Fruit fly (Drosophila melanogaster): Measurements from ENCODE around the gene GATAe.

GATAe gene

DNA sequence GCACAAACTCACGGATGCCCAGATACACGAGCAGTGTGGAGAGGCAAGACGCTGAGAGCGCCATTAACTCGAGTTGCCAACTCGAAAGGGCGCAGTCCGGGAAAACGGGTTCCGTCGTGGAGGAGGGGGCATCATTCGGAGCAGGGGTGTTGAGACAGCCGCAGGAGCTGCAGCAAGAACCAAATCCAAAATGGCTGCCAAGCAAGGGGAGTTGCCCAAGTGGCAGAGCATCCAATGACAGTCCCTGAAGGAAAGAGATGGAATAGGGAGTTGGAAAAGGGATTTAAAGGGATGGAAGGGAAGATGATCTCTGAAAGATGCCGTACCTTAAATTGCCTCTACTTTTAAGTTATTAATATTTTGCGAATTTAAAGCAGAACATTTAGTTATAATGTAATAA is 29.1 kb downstream of the GATAe start:
- TF ChIP-seq sv (GFP tag; optimal IDR thresholded peaks at IDR 0.05) (no peak), br (GFP tag; optimal IDR thresholded peaks at IDR 0.05) (no peak), Hr83 (GFP tag; optimal IDR thresholded peaks at IDR 0.05; ENCODE audit: poor library complexity, severe bottlenecking) (no peak), Vsx2 (GFP tag; optimal IDR thresholded peaks at IDR 0.05; ENCODE audit: partially characterized antibody) (peak; percentile 63), Rel (GFP tag; optimal IDR thresholded peaks at IDR 0.05) (no peak), Rel (tag; optimal IDR thresholded peaks at IDR 0.05) (no peak), N (GFP tag; optimal IDR thresholded peaks at IDR 0.05) (no peak), OdsH (GFP tag; optimal IDR thresholded peaks at IDR 0.05) (no peak), HLH106 (tag; optimal IDR thresholded peaks at IDR 0.05) (no peak), woc (GFP tag; optimal IDR thresholded peaks at IDR 0.05) (no peak), psq (GFP tag; optimal IDR thresholded peaks at IDR 0.05) (no peak), Dif (GFP tag; optimal IDR thresholded peaks at IDR 0.05; ENCODE audit: partially characterized antibody) (peak; percentile 76), Sp1 (GFP tag; optimal IDR thresholded peaks at IDR 0.05) (no peak), foxo (GFP tag; optimal IDR thresholded peaks at IDR 0.05) (no peak), Abd-B (GFP tag; optimal IDR thresholded peaks at IDR 0.05) (no peak), CG9705 (GFP tag; optimal IDR thresholded peaks at IDR 0.05) (no peak), dmrt93B (GFP tag; optimal IDR thresholded peaks at IDR 0.05) (no peak), h (GFP tag; optimal IDR thresholded peaks at IDR 0.05) (no peak)

DNA sequence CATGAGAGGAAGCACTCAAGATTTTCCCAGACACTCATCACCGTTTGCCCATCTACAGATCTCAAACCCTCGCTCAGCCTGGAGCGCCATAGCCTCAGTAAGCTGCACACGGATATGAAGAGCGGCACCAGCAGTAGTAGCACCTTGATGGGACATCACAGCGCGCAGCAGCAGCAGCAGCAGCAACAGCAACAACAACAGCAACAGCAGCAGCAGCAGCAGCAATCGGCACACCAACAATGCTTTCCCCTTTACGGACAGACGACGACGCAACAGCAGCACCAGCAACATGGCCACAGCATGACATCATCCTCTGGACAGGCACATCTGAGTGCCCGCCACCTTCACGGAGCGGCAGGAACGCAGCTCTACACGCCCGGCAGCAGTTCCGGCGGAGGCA is 30.7 kb downstream of the GATAe start:
- TF ChIP-seq Dfd (GFP tag; optimal IDR thresholded peaks at IDR 0.05) (peak; percentile 95), usp (GFP tag; optimal IDR thresholded peaks at IDR 0.05) (no peak)

DNA sequence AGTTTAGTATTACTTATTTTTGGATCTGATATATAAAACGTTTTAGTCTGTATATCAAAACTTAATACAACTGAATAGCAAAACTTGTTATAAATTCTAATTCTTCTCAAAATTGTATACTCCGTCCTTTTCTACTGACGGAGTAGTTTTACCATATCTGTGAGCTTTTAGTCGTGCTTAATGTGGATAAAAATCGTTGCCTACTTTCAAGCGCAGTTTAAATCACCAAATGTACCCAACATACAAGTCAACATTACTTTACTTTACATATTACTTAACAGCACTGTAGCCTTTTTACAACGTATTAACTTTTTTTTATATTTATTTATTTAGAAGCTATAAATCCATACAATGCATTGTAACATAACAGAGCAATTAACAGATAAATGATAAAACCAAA is 32.0 kb downstream of the GATAe start:
- TF ChIP-seq fru (GFP tag; optimal IDR thresholded peaks at IDR 0.05) = peak; percentile 4
- no peak for TF ChIP-seq sv (GFP tag; optimal IDR thresholded peaks at IDR 0.05)
- peak; percentile 26 to 67 for TF ChIP-seq dl (GFP tag; optimal IDR thresholded peaks at IDR 0.05; ENCODE audit: insufficient read depth in 1 of 2, partially characterized antibody in 2 of 2)
- TF ChIP-seq Myc (optimal IDR thresholded peaks at IDR 0.05) = peak; percentile 72
- TF ChIP-seq Vsx2 (GFP tag; optimal IDR thresholded peaks at IDR 0.05; ENCODE audit: partially characterized antibody) = peak; percentile 78
- TF ChIP-seq Dif (GFP tag; optimal IDR thresholded peaks at IDR 0.05; ENCODE audit: partially characterized antibody) = peak; percentile 93
- no peak for TF ChIP-seq Hr78 (GFP tag; optimal IDR thresholded peaks at IDR 0.05)

DNA sequence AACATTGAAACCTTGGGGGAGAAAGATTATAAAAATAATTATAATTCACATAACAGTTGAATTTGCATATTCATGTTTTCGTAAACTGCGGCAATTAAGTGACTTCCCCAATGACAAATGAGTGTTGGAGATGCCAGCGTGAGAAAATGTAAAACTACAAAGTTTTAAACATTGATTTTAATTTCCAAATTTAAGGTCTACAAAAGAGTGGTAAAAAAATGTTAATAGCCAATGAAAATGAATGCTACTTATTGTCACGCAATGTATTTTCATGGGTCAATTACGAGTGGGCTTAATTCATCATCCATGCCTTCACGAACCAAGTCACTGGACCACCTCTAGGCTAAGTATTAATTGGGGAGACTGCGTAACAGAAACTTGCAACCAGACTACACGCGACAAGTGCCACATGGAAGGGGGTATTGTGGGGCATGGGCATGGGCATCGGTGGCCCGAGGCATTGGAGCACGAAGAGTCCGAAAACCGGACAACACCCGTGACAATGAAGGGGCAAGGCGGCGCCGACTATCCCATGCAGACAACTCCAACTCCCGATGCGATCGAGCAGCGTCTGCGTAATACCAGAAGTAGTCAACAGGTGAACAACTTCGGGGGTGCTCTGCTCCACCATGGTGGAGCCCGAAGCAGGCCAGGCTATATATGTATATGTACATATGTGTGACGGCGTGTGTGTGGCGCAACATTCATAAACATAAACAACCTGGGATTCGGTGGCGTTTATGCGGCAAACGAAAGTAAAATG is 33.4 kb downstream of the GATAe start:
- TF ChIP-seq rgr (GFP tag; optimal IDR thresholded peaks at IDR 0.05) (no peak), dl (GFP tag; optimal IDR thresholded peaks at IDR 0.05; ENCODE audit: insufficient read depth in 1 of 2, partially characterized antibody in 2 of 2) (no peak), lola (GFP tag; optimal IDR thresholded peaks at IDR 0.05) (no peak), brk (GFP tag; optimal IDR thresholded peaks at IDR 0.05) (no peak), foxo (GFP tag; optimal IDR thresholded peaks at IDR 0.05) (peak in 1 of 2 experiments; percentile 12), Vsx2 (GFP tag; optimal IDR thresholded peaks at IDR 0.05; ENCODE audit: partially characterized antibody) (no peak), HLH106 (tag; optimal IDR thresholded peaks at IDR 0.05) (peak; percentile 10), woc (GFP tag; optimal IDR thresholded peaks at IDR 0.05) (no peak), ey (GFP tag; optimal IDR thresholded peaks at IDR 0.05) (no peak)

DNA sequence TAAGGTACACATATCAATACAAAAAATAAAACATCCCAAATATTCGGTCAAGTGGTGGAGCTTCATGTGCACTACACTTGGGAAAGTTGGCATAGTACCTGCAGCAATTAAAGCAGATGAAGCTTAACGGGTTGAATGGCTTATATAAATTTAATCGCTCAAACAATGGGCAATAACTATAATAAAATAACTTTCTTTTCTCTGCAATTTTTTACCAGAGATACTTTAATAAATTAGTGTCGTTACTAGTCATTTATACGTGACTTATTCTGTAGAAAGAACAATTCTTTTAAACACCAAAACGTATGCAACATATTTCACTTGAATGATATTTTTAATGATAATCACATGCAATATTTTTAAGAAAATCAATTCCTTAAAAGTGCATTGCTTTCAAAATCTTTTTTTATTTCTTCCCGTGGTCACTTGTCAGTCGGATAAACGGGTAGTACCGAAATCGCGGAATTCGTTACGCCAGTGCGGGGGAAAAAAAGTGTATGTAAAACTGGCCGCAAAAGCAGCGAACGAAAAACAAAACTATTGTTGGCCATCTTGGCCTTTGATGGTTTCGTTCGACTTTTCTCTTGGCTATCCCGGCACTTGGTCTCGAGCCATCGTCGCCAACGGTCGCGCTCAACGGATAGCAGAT is 34.1 kb downstream of the GATAe start, which contains the start of gene Jhbp4:
Gene Jhbp4, plus strand, starts transcription at position 599 of the 649 bp plus-strand sequence.
- TF ChIP-seq Vsx2 (GFP tag; optimal IDR thresholded peaks at IDR 0.05; ENCODE audit: partially characterized antibody) (no peak), Myc (optimal IDR thresholded peaks at IDR 0.05) (peak; percentile 19)

DNA sequence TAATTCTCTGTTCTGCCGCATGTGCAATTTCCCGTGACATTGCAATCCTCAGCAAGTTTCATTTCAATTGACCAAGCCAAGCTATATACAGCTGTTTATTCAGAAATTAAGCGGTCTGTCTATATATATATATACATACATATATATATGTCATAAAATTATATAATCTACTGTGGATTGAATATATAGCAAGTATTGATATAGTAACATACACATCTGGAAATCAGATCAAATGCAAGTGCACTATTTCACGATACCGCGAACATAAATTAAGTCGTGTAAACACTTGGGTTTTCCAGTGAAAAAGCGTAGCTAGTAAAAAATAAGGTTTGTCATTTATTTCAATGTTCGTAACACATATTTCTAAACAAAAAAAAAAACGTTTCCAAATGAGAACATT is 37.1 kb downstream of the GATAe start, which contains the start of gene Jhbp5:
Gene Jhbp5, minus strand, starts transcription at position 101 of the 400 bp plus-strand sequence.
- no peak for TF ChIP-seq ey (GFP tag; optimal IDR thresholded peaks at IDR 0.05)
- TF ChIP-seq HLH106 (tag; optimal IDR thresholded peaks at IDR 0.05) = no peak
- TF ChIP-seq Vsx2 (GFP tag; optimal IDR thresholded peaks at IDR 0.05; ENCODE audit: partially characterized antibody) = no peak
- TF ChIP-seq GATAd (GFP tag; optimal IDR thresholded peaks at IDR 0.05) = no peak
- no peak for TF ChIP-seq pan (optimal IDR thresholded peaks at IDR 0.05)
- no peak for TF ChIP-seq Dfd (GFP tag; optimal IDR thresholded peaks at IDR 0.05)
- TF ChIP-seq fru (GFP tag; optimal IDR thresholded peaks at IDR 0.05) = no peak
- no peak for TF ChIP-seq lola (GFP tag; optimal IDR thresholded peaks at IDR 0.05)
- TF ChIP-seq Abd-B (GFP tag; optimal IDR thresholded peaks at IDR 0.05) = no peak
- no peak for TF ChIP-seq CG9705 (GFP tag; optimal IDR thresholded peaks at IDR 0.05)
- no peak for TF ChIP-seq sv (GFP tag; optimal IDR thresholded peaks at IDR 0.05)
- no peak for TF ChIP-seq dl (GFP tag; optimal IDR thresholded peaks at IDR 0.05; ENCODE audit: insufficient read depth in 1 of 2, partially characterized antibody in 2 of 2)
- TF ChIP-seq foxo (GFP tag; optimal IDR thresholded peaks at IDR 0.05) = no peak
- no peak for TF ChIP-seq rgr (GFP tag; optimal IDR thresholded peaks at IDR 0.05)
- no peak for TF ChIP-seq tai (GFP tag; optimal IDR thresholded peaks at IDR 0.05)
- TF ChIP-seq Myc (optimal IDR thresholded peaks at IDR 0.05) = no peak
- no peak for TF ChIP-seq dmrt93B (GFP tag; optimal IDR thresholded peaks at IDR 0.05)

Measured in whole organism, wandering third instar larva.